Worm (Caenorhabditis elegans) whole organism, mixed stage, embryonic: ENCODE results near the gene C12D12.3.

Experiments used
- bed-3 ChIP-seq: fragments of 200-800 bp; sonication (Bioruptor generic); optimal IDR thresholded peaks from 3 replicates; lab custom pipeline; 2018; ENCODE audit warnings: mild to moderate bottlenecking, missing genetic modification characterization, moderate library complexity, missing compliant biosample characterization
- blmp-1 ChIP-seq: fragments of 150-350 bp; optimal IDR thresholded peaks from 2 replicates; lab custom pipeline; 2014; ENCODE audit warnings: missing biosample characterization, missing genetic modification characterization
- ceh-39 ChIP-seq: fragments of 150-350 bp; optimal IDR thresholded peaks from 2 replicates; lab custom pipeline; 2014; ENCODE audit warnings: missing biosample characterization, missing genetic modification characterization
- ceh-83 ChIP-seq: fragments of 200-800 bp; sonication (Bioruptor generic); optimal IDR thresholded peaks from 2 replicates; lab custom pipeline; 2018; ENCODE audit warnings: mild to moderate bottlenecking, missing genetic modification characterization, missing compliant biosample characterization
- ces-1 ChIP-seq: fragments of 150-350 bp; optimal IDR thresholded peaks from 2 replicates; lab custom pipeline; 2014; ENCODE audit warnings: missing biosample characterization, missing genetic modification reagents, missing genetic modification characterization
- drap-1 ChIP-seq: fragments of 200-800 bp; sonication (Bioruptor generic); optimal IDR thresholded peaks from 3 replicates; lab custom pipeline; 2018; ENCODE audit warnings: mild to moderate bottlenecking, missing genetic modification characterization, missing compliant biosample characterization
- elt-3 ChIP-seq: fragments of 150-350 bp; optimal IDR thresholded peaks from 2 replicates; lab custom pipeline; 2014; ENCODE audit warnings: missing biosample characterization, missing genetic modification characterization
- flh-1 ChIP-seq: fragments of 200-800 bp; sonication (Bioruptor generic); optimal IDR thresholded peaks from 2 replicates; lab custom pipeline; 2018; ENCODE audit warnings: mild to moderate bottlenecking, missing genetic modification characterization, moderate library complexity, missing compliant biosample characterization
- ham-2 ChIP-seq: fragments of 200-800 bp; sonication (Bioruptor generic); optimal IDR thresholded peaks from 2 replicates; lab custom pipeline; 2018; ENCODE audit warnings: mild to moderate bottlenecking, missing genetic modification characterization, missing compliant biosample characterization
- hlh-1 ChIP-seq: fragments of 150-350 bp; optimal IDR thresholded peaks from 2 replicates; lab custom pipeline; 2014; ENCODE audit warnings: missing biosample characterization, missing genetic modification reagents, missing genetic modification characterization
- lin-13 ChIP-seq: fragments of 150-350 bp; optimal IDR thresholded peaks from 2 replicates; lab custom pipeline; 2014; ENCODE audit warnings: missing biosample characterization, missing genetic modification characterization
- lin-32 ChIP-seq: fragments of 200-800 bp; sonication (Bioruptor generic); optimal IDR thresholded peaks from 2 replicates; lab custom pipeline; 2018; ENCODE audit warnings: mild to moderate bottlenecking, missing genetic modification characterization, missing compliant biosample characterization
- mab-5 ChIP-seq: fragments of 150-350 bp; optimal IDR thresholded peaks from 2 replicates; lab custom pipeline; 2014; ENCODE audit warnings: missing biosample characterization, missing genetic modification characterization
- mep-1 ChIP-seq: fragments of 150-350 bp; optimal IDR thresholded peaks from 2 replicates; lab custom pipeline; 2017; ENCODE audit warnings: missing biosample characterization, missing genetic modification reagents, missing genetic modification characterization, inconsistent platforms
- mls-2 ChIP-seq: sonication (generic microtip); optimal IDR thresholded peaks from 2 replicates; lab custom pipeline; 2016; ENCODE audit warnings: mild to moderate bottlenecking, missing genetic modification characterization, moderate library complexity, missing compliant biosample characterization
- nhr-12 ChIP-seq: fragments of 150-350 bp; optimal IDR thresholded peaks from 2 replicates; lab custom pipeline; 2014; ENCODE audit warnings: missing biosample characterization, missing genetic modification characterization
- nhr-237 ChIP-seq: fragments of 150-350 bp; optimal IDR thresholded peaks from 2 replicates; lab custom pipeline; 2014; ENCODE audit warnings: missing biosample characterization, missing genetic modification characterization
- nhr-28 ChIP-seq: fragments of 150-350 bp; optimal IDR thresholded peaks from 2 replicates; lab custom pipeline; 2014; ENCODE audit warnings: missing biosample characterization, missing genetic modification characterization
- pha-4 ChIP-seq: fragments of 150-350 bp; optimal IDR thresholded peaks from 2 replicates; lab custom pipeline; 2018; ENCODE audit warnings: missing biosample characterization, missing genetic modification reagents, missing genetic modification characterization
- sem-2 ChIP-seq: fragments of 200-800 bp; sonication (Bioruptor generic); optimal IDR thresholded peaks from 2 replicates; lab custom pipeline; 2018; ENCODE audit warnings: mild to moderate bottlenecking, missing genetic modification characterization, missing compliant biosample characterization
- snpc-4 ChIP-seq: fragments of 150-350 bp; optimal IDR thresholded peaks from 2 replicates; lab custom pipeline; 2014; ENCODE audit warnings: missing biosample characterization, missing genetic modification characterization
- sptf-1 ChIP-seq: sonication (generic microtip); optimal IDR thresholded peaks from 2 replicates; lab custom pipeline; 2017; ENCODE audit warnings: mild to moderate bottlenecking, missing genetic modification characterization, moderate library complexity, missing compliant biosample characterization
- tbx-8 ChIP-seq: fragments of 200-800 bp; sonication (Bioruptor generic); optimal IDR thresholded peaks from 2 replicates; lab custom pipeline; 2018; ENCODE audit warnings: mild to moderate bottlenecking, missing genetic modification characterization, moderate library complexity, missing compliant biosample characterization
- unc-120 ChIP-seq: sonication (generic microtip); optimal IDR thresholded peaks from 2 replicates; lab custom pipeline; 2017; ENCODE audit warnings: missing genetic modification characterization, missing compliant biosample characterization; ENCODE audit not compliant: poor library complexity, severe bottlenecking
- unc-39 ChIP-seq: fragments of 150-350 bp; optimal IDR thresholded peaks from 2 replicates; lab custom pipeline; 2014; ENCODE audit warnings: missing biosample characterization, missing genetic modification characterization
- unc-62 ChIP-seq: fragments of 150-350 bp; optimal IDR thresholded peaks from 2 replicates; lab custom pipeline; 2014; ENCODE audit warnings: missing biosample characterization, missing genetic modification reagents, missing genetic modification characterization
- zip-8 ChIP-seq: fragments of 150-350 bp; optimal IDR thresholded peaks from 2 replicates; lab custom pipeline; 2014; ENCODE audit warnings: missing biosample characterization, missing genetic modification characterization
- ztf-11 ChIP-seq: fragments of 150-350 bp; optimal IDR thresholded peaks from 2 replicates; lab custom pipeline; 2014; ENCODE audit warnings: missing biosample characterization, missing genetic modification characterization

The C12D12.3 gene

DNA sequence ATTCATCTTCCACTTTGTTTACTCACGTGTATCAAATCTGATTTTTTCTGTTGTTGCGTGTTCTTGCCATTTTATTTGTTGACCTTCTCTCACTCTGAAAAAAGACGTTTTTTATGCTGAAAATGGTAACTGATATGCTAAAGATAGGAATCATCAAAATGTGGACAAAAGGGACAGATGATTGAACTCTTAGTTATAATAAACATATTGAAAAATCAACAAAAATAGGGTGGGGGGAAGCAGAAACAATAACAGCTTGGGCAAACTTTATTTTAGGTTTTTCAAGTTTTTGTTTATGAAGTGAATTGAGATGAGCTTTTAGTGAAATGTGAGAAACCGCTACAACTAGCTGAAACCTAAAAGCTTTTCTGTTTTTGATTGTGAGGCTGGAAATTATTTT lies 43.8 kb downstream of the C12D12.3 start, which contains the start of gene F56B6.6:
TSS of gene F56B6.6 (minus strand) at position 101 of the 400 bp plus-strand sequence.
- TF ChIP-seq sem-2 (GFP tag; lab: Kevin White, UChicago), result no peak
- TF ChIP-seq bed-3 (GFP tag; lab: Kevin White, UChicago), result no peak
- no peak for TF ChIP-seq zip-8 (tag; lab: Kevin White, UChicago)
- no peak for TF ChIP-seq snpc-4 (tag; lab: Kevin White, UChicago)
- no peak for TF ChIP-seq ztf-11 (tag; lab: Kevin White, UChicago)
- TF ChIP-seq mls-2 (tag; lab: Kevin White, UChicago), result no peak
- no peak for TF ChIP-seq lin-13 (tag; lab: Kevin White, UChicago)
- no peak for TF ChIP-seq nhr-28 (tag; lab: Kevin White, UChicago)
- no peak for TF ChIP-seq sptf-1 (tag; lab: Kevin White, UChicago)
- no peak for TF ChIP-seq flh-1 (GFP tag; lab: Kevin White, UChicago)
- no peak for TF ChIP-seq drap-1 (GFP tag; lab: Kevin White, UChicago)
- TF ChIP-seq unc-39 (tag; lab: Kevin White, UChicago), result no peak
- TF ChIP-seq ces-1 (GFP tag; lab: Kevin White, UChicago), result no peak
- TF ChIP-seq ceh-83 (GFP tag; lab: Kevin White, UChicago), result no peak
- TF ChIP-seq, all 35 proteins: peak for 0

DNA sequence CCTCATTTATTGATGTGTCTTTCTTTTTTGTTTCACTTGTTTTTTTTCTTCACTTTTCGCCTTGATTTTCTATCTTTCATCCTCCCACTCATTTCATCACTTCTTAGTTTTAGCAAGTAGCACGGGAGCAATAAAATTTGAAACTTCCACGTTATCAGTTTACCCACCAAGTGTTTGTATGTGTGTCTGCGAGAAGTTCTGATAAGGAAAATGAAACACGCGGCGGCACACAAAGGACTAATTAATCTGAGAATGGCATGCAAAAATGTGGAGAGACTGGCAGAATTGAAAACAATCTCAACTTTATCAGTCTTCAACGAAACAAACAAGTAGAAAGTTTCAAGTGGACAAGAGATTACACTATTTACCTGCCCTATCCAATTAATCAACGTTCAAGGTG lies 45.1 kb downstream of the C12D12.3 start:
- TF ChIP-seq hlh-1 (tag; lab: Kevin White, UChicago) (peak; percentile 42), ceh-39 (no peak)

DNA sequence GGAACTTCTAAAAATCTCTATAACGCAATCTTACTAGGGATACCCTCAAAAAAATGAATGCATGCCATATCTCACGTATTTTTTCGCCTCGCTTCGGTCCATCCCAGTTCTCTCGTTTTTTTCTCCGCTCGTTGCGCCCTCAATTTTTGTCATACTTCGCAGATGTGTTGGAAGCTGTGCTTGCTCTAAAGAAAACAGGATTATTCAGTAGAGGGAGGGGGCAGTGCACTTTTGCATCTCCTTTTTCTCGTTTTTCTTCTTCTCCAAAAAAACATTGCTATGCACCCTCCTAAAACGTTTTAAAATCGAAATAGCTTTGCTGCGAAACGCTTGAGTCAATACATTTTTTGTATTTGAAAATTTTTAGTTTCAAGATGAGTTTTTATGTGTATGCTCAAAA lies 46.4 kb downstream of the C12D12.3 start:
- TF ChIP-seq snpc-4 (tag; lab: Kevin White, UChicago) (no peak), ces-1 (GFP tag; lab: Kevin White, UChicago) (peak; percentile 56)

ce11 chrX:3536302-3537251 lies 47.5 kb downstream of the C12D12.3 start:
- TF ChIP-seq flh-1 (GFP tag; lab: Kevin White, UChicago), result no peak
- no peak for TF ChIP-seq nhr-237 (tag; lab: Kevin White, UChicago)
- peak; percentile 79 for TF ChIP-seq hlh-1 (tag; lab: Kevin White, UChicago)
- TF ChIP-seq unc-62 (GFP tag; lab: Kevin White, UChicago), result peak; percentile 36
- TF ChIP-seq unc-120, result peak; percentile 38

DNA sequence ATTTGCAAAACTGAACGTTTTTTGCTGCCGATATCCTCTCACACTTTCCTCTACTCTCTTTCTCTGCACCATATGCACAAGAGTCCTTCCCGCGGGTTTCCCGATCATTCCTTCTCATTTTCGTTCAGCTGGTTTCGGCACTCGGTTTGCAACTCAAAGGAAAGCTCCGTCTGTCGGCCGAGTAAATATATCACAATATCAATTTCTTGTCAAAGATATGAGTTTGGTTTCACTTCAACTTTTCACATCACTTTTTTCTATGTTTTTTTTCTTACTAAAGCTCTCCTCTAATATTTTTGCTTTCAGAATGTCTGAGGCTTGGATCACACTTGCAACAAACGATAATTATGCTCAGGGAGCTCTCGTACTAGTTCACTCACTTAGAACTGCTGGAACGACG lies 48.2 kb downstream of the C12D12.3 start, which contains the start of gene gyg-1:
TSS of gene gyg-1 (plus strand) at position 301 of the 400 bp plus-strand sequence.
- no peak for TF ChIP-seq elt-3
- no peak for TF ChIP-seq unc-62 (GFP tag; lab: Kevin White, UChicago)
- TF ChIP-seq bed-3 (GFP tag; lab: Kevin White, UChicago), result no peak
- no peak for TF ChIP-seq nhr-28 (tag; lab: Kevin White, UChicago)
- TF ChIP-seq mab-5, result no peak
- TF ChIP-seq flh-1 (GFP tag; lab: Kevin White, UChicago), result no peak
- no peak for TF ChIP-seq mep-1 (tag; lab: Kevin White, UChicago)
- TF ChIP-seq ces-1 (GFP tag; lab: Kevin White, UChicago), result no peak
- TF ChIP-seq unc-120, result no peak
- no peak for TF ChIP-seq tbx-8 (GFP tag; lab: Kevin White, UChicago)
- no peak for TF ChIP-seq ham-2
- TF ChIP-seq pha-4, result no peak
- no peak for TF ChIP-seq nhr-12
- no peak for TF ChIP-seq blmp-1 (tag; lab: Kevin White, UChicago)
- no peak for TF ChIP-seq hlh-1 (tag; lab: Kevin White, UChicago)
- no peak for TF ChIP-seq unc-39 (tag; lab: Kevin White, UChicago)
- TF ChIP-seq ztf-11 (tag; lab: Kevin White, UChicago), result no peak

- TF ChIP-seq lin-32 (GFP tag; lab: Kevin White, UChicago), result no peak
Observed at ce11 chrX:3538067-3538466, 49.0 kb downstream of the C12D12.3 start.
